Worm (Caenorhabditis elegans): Measurements from ENCODE around the gene abf-4.

DNA sequence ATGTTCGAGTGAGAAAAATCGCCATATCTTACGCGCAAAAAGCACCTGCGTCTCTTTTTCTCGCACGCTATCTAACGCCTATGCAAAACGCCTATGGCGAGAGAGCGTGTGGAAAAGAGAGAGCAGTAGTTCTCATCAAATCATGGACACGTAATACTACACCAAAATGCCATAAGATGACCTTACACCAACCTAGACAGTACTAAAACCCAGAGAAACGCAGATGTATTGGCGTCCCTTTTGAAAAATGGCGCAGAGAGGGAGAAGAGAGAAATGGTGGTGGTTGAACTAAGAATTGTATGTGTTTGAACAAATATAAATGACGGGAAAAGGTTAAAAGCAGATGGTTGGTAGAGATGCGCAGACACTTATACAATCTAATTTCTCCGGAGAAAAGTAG lies 19.1 kb downstream of the abf-4 start, which contains the start of gene Y38H6C.16:
- TF ChIP-seq lin-39 (tag; optimal IDR thresholded peaks at IDR 0.05): no peak
- no peak for TF ChIP-seq fkh-10 (GFP tag; optimal IDR thresholded peaks at IDR 0.05)
- no peak for TF ChIP-seq nhr-77 (tag; optimal IDR thresholded peaks at IDR 0.05)
- TF ChIP-seq dve-1 (tag; optimal IDR thresholded peaks at IDR 0.05; ENCODE audit: insufficient read depth): no peak
- TF ChIP-seq zip-11 (GFP tag; IDR thresholded peaks at IDR 0.05): no peak
- TF ChIP-seq fos-1 (tag; optimal IDR thresholded peaks at IDR 0.05): no peak
- TF ChIP-seq lsy-2 (tag; optimal IDR thresholded peaks at IDR 0.05): no peak
- TF ChIP-seq ama-1 (optimal IDR thresholded peaks at IDR 0.05): no peak
- TF ChIP-seq unc-62 (GFP tag; optimal IDR thresholded peaks at IDR 0.05 in 1 of 2): no peak
- TF ChIP-seq unc-62 (tag; optimal IDR thresholded peaks at IDR 0.05): no peak
- no peak for TF ChIP-seq ztf-11 (tag; optimal IDR thresholded peaks at IDR 0.05)
- TF ChIP-seq ceh-82 (tag; optimal IDR thresholded peaks at IDR 0.05): no peak
- no peak for TF ChIP-seq rbr-2 (tag; optimal IDR thresholded peaks at IDR 0.05)
